Fruit fly (Drosophila melanogaster) whole organism, adult: ENCODE data around the gene BuGZ.

ENCODE experiments used
- CG11617 ChIP-seq: fragments of 200-800 bp; sonication (Bioruptor generic); optimal IDR thresholded peaks from 2 replicates; lab custom pipeline; 2017; ENCODE audit warnings: mild to moderate bottlenecking, missing biosample characterization, missing genetic modification reagents, missing genetic modification characterization
- CG12768 ChIP-seq: fragments of 200-800 bp; sonication (Bioruptor generic); optimal IDR thresholded peaks from 2 replicates; lab custom pipeline; 2017; ENCODE audit warnings: missing biosample characterization, missing genetic modification characterization, mild to moderate bottlenecking, moderate library complexity, missing genetic modification reagents
- CG14711 ChIP-seq: fragments of 200-800 bp; sonication (Bioruptor generic); optimal IDR thresholded peaks from 2 replicates; lab custom pipeline; 2018; ENCODE audit warnings: missing biosample characterization, mild to moderate bottlenecking, missing genetic modification characterization, moderate library complexity
- CG1620 ChIP-seq: fragments of 200-800 bp; sonication (Bioruptor generic); optimal IDR thresholded peaks from 2 replicates; lab custom pipeline; 2016; ENCODE audit warnings: missing biosample characterization, missing genetic modification characterization
- CG33017 ChIP-seq: fragments of 200-800 bp; sonication (Bioruptor generic); optimal IDR thresholded peaks from 2 replicates; lab custom pipeline; 2018; ENCODE audit warnings: missing biosample characterization, mild to moderate bottlenecking, missing genetic modification characterization, moderate library complexity
- CG5204 ChIP-seq: fragments of 200-800 bp; sonication (Bioruptor generic); optimal IDR thresholded peaks from 2 replicates; lab custom pipeline; 2016; ENCODE audit warnings: missing biosample characterization, missing genetic modification characterization
- CG7045 ChIP-seq: fragments of 200-800 bp; sonication (Bioruptor generic); optimal IDR thresholded peaks from 2 replicates; lab custom pipeline; 2017; ENCODE audit warnings: missing biosample characterization, mild to moderate bottlenecking, missing genetic modification characterization
- CG7101 ChIP-seq: fragments of 200-800 bp; sonication (Bioruptor generic); optimal IDR thresholded peaks from 2 replicates; lab custom pipeline; 2018; ENCODE audit warnings: missing biosample characterization, mild to moderate bottlenecking, missing genetic modification characterization, moderate library complexity
- Clk ChIP-seq: fragments of 200-800 bp; sonication (Bioruptor generic); optimal IDR thresholded peaks from 2 replicates; lab custom pipeline; 2017; ENCODE audit warnings: missing biosample characterization, missing genetic modification characterization
- Crg-1 ChIP-seq: fragments of 200-800 bp; sonication (Bioruptor generic); optimal IDR thresholded peaks from 2 replicates; lab custom pipeline; 2016; ENCODE audit warnings: missing biosample characterization, missing genetic modification characterization
- Hr96 ChIP-seq: fragments of 200-800 bp; sonication (Bioruptor generic); optimal IDR thresholded peaks from 2 replicates; lab custom pipeline; 2016; ENCODE audit warnings: missing biosample characterization, missing genetic modification characterization
- Mnt ChIP-seq: fragments of 200-800 bp; sonication (Bioruptor generic); optimal IDR thresholded peaks from 2 replicates; lab custom pipeline; 2016; ENCODE audit warnings: missing biosample characterization, mild to moderate bottlenecking, missing genetic modification characterization
- bab1 ChIP-seq: fragments of 200-800 bp; sonication (Bioruptor generic); optimal IDR thresholded peaks from 3 replicates; lab custom pipeline; 2019; ENCODE audit warnings: missing biosample characterization, mild to moderate bottlenecking, missing genetic modification characterization, moderate library complexity
- cic ChIP-seq: fragments of 200-800 bp; sonication (Bioruptor generic); optimal IDR thresholded peaks from 2 replicates; lab custom pipeline; 2017; ENCODE audit warnings: missing biosample characterization, mild to moderate bottlenecking, missing genetic modification characterization, moderate library complexity
- cnc ChIP-seq, 2 experiments: fragments of >200 bp; optimal IDR thresholded peaks; 2 replicates each; lab custom pipeline; 2017
- kay ChIP-seq: fragments of 200-800 bp; sonication (Bioruptor generic); peaks from one replicate; lab custom pipeline; 2016; ENCODE audit warnings: missing biosample characterization, missing genetic modification characterization, borderline replicate concordance
- ovo ChIP-seq: fragments of 200-800 bp; sonication (Bioruptor generic); optimal IDR thresholded peaks from 2 replicates; lab custom pipeline; 2016; ENCODE audit warnings: missing biosample characterization, missing genetic modification characterization
- pad ChIP-seq: fragments of 200-800 bp; sonication (Bioruptor generic); optimal IDR thresholded peaks from 3 replicates; lab custom pipeline; 2017; ENCODE audit warnings: missing biosample characterization, missing genetic modification characterization, mild to moderate bottlenecking, moderate library complexity, missing genetic modification reagents
- tj ChIP-seq: fragments of 200-800 bp; sonication (Bioruptor generic); optimal IDR thresholded peaks from 3 replicates; lab custom pipeline; 2017; ENCODE audit warnings: missing biosample characterization, mild to moderate bottlenecking, missing genetic modification characterization, moderate library complexity
- toe ChIP-seq: fragments of 200-800 bp; sonication (Bioruptor generic); optimal IDR thresholded peaks from 2 replicates; lab custom pipeline; 2016; ENCODE audit warnings: missing biosample characterization, missing genetic modification characterization

The BuGZ gene

DNA sequence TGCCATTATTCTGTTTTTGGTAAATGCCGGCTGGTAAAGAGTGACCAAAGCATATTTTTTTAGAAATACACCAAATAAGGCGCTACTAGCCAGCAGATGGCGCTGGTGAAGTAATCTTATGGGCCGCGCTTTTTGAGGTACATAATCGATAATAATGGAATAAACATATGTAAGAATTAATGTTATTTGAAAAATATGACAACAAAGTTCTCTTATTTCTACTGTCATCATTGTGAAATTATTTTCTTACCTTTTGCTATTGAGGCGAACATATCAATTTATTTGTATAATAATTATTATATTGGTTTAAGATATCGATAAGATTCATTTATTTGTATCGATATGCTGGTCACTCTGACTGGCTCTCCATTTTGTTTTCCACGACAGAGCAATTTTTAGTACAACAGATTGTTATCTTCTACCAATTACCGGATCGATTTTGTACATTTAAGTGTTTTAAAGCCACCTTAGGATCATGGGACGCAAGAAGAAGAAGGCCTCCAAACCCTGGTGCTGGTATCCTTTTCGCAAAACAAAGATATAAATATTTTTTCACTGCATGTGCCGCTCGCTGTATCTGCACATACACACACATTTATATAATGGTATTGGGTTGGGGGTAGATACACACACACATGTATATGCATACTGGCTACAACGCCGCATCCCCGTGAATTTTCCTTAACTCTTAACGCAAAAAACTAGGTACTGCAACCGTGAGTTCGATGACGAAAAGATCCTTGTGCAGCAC lies at the start of gene BuGZ, which contains the start of gene LSm7:
Gene BuGZ (plus strand): TSS at position 351 of the 751 bp plus-strand sequence.
Gene LSm7 (minus strand): TSS at position 46 of the 751 bp plus-strand sequence.
- TF ChIP-seq kay (GFP tag; lab: Kevin White, UChicago) (no peak), CG7101 (tag; lab: Kevin White, UChicago) (no peak), CG14711 (tag; lab: Kevin White, UChicago) (no peak), CG7045 (no peak), CG12768 (GFP tag; lab: Kevin White, UChicago) (no peak), Crg-1 (no peak), cnc (optimal IDR thresholded peaks at IDR 0.05; lab: Kevin White, UChicago) (no peak), Clk (GFP tag; lab: Kevin White, UChicago) (no peak), ovo (no peak), CG11617 (peak; percentile 33), cic (GFP tag; lab: Kevin White, UChicago) (no peak), CG33017 (tag; lab: Kevin White, UChicago) (no peak), CG5204 (GFP tag; lab: Kevin White, UChicago) (no peak), CG1620 (GFP tag; lab: Kevin White, UChicago) (no peak), bab1 (GFP tag; lab: Kevin White, UChicago) (peak; percentile 57), Mnt (GFP tag; lab: Kevin White, UChicago) (peak; percentile 75), toe (GFP tag; lab: Kevin White, UChicago) (no peak), pad (GFP tag; lab: Kevin White, UChicago) (peak; percentile 26), Hr96 (GFP tag; lab: Kevin White, UChicago) (peak; percentile 1), tj (GFP tag; lab: Kevin White, UChicago) (peak; percentile 4)

DNA sequence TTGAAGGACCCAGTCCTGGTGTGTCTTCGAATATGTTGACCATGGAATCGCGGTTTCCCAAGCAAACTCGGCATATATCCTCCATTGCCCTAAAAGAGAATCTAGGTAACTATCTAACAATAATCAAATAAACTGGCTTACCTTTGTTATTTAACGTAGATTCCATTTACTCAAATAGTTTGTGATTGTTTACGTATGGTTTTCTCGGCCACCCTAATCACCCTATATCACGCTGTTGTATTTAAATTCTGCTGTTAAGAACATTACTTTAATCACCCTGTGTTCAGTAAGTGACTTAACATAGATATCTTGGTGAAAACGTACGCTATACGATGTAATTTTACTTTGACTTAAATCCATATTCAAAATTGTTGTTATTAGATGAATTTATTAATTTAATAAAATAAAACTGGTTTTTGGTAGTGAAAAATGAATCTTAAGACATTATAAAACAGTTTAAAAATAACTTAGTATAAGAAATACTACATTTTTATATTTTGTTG lies 40.1 kb upstream of the BuGZ start:
- peak; percentile 6 for TF ChIP-seq bab1 (GFP tag; lab: Kevin White, UChicago)
- no peak for TF ChIP-seq cnc (optimal IDR thresholded peaks at IDR 0.05; lab: Kevin White, UChicago)

DNA sequence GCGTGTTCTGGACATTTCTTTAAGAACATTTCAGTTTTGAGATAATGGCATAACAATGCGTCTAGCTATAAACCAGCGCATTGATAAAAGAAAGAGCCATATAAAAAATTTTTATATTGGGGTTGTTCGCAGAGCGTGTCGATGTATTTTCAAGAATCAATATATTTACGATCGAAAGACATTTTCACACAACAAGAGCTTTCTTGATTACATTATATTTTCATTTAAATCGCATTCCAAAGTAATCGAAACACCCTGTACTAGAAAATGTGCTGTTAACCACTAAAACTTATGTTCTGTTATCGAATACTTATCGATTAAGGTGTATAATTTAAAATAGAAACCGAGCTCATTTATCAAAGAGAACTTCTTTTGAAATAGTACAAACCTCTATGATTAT lies 39.5 kb upstream of the BuGZ start:
- TF ChIP-seq ovo (no peak), cic (GFP tag; lab: Kevin White, UChicago) (no peak), CG11617 (peak; percentile 43), pad (GFP tag; lab: Kevin White, UChicago) (no peak), CG5204 (GFP tag; lab: Kevin White, UChicago) (peak; percentile 74), cnc (optimal IDR thresholded peaks at IDR 0.05; lab: Kevin White, UChicago) (no peak), tj (GFP tag; lab: Kevin White, UChicago) (peak; percentile 4), toe (GFP tag; lab: Kevin White, UChicago) (peak; percentile 71), CG7045 (peak; percentile 62), CG12768 (GFP tag; lab: Kevin White, UChicago) (no peak), Hr96 (GFP tag; lab: Kevin White, UChicago) (peak; percentile 29), CG33017 (tag; lab: Kevin White, UChicago) (peak; percentile 15), kay (GFP tag; lab: Kevin White, UChicago) (peak; percentile 73), CG14711 (tag; lab: Kevin White, UChicago) (no peak), Clk (GFP tag; lab: Kevin White, UChicago) (no peak), bab1 (GFP tag; lab: Kevin White, UChicago) (peak; percentile 72), CG7101 (tag; lab: Kevin White, UChicago) (peak; percentile 56), Crg-1 (peak; percentile 58), CG1620 (GFP tag; lab: Kevin White, UChicago) (peak; percentile 66), Mnt (GFP tag; lab: Kevin White, UChicago) (peak; percentile 26)

DNA sequence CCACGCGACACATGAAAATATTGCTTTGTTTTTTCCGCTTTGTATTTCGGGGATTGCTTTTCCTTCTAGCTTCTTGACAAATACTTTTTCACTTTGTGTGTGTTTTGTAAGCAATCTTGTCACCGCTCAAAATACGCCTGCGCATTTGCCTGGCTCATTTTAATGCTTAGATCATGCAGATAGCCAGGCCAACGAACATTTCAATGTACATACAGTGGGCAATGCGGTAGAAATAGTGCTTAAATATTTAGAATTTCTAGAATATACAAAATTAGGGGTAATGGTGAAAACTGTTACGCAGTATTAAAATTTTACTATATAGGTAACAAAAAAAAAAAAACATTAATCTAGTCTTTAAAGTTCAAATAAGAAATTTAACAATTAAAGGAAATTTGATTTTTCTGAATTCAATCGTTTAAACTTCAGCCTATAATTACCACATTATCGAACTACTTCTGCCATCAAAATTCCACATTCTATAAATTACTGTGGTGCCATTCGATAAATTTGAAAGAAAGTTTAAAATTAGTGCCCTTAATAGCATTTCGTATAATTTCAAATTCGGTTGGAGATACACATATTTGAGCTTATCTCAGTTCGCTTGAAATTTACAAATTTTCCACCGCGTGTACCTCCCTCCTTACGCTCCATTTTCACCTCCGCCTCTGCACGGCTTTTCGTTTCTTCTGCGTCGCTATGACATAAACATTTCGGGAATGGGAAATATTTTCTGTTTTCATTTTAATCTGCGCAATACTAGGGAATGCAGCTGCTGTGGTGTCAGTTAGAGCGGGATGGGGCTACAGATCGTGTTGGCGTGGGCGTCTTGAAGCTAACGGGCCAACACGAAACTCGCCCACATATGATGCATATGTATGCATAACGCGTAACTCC lies 36.1 kb upstream of the BuGZ start:
- TF ChIP-seq Hr96 (GFP tag; lab: Kevin White, UChicago): no peak
- TF ChIP-seq bab1 (GFP tag; lab: Kevin White, UChicago): peak; percentile 22
- no peak for TF ChIP-seq CG11617
- peak; percentile 83 for TF ChIP-seq tj (GFP tag; lab: Kevin White, UChicago)
- TF ChIP-seq kay (GFP tag; lab: Kevin White, UChicago): peak; percentile 49

DNA sequence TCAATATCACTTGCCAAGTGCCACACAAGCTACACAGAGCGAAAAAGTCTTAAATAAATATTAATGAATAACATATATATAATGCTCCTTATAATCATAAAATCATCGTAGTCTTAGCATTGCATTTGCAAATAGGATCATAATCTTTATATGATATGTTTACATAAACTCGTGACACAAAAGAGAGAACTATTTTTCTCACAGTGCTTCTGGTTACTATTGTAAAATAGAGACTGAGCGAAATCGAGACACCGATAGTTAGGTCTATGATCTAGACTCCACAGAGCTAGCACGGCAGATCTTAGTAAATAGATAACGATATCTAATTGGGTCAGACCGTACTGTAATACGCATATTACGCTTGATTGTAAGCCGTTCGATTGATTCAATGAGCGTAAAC lies 33.5 kb upstream of the BuGZ start:
- TF ChIP-seq Clk (GFP tag; lab: Kevin White, UChicago) (no peak), bab1 (GFP tag; lab: Kevin White, UChicago) (no peak), CG11617 (peak; percentile 38), CG5204 (GFP tag; lab: Kevin White, UChicago) (peak; percentile 62), cic (GFP tag; lab: Kevin White, UChicago) (no peak), cnc (optimal IDR thresholded peaks at IDR 0.05; lab: Kevin White, UChicago) (no peak), CG14711 (tag; lab: Kevin White, UChicago) (no peak), kay (GFP tag; lab: Kevin White, UChicago) (no peak), CG7101 (tag; lab: Kevin White, UChicago) (peak; percentile 23), toe (GFP tag; lab: Kevin White, UChicago) (no peak), CG33017 (tag; lab: Kevin White, UChicago) (peak; percentile 67), CG12768 (GFP tag; lab: Kevin White, UChicago) (no peak), Crg-1 (no peak), ovo (no peak), pad (GFP tag; lab: Kevin White, UChicago) (no peak), CG7045 (peak; percentile 53), Mnt (GFP tag; lab: Kevin White, UChicago) (no peak), CG1620 (GFP tag; lab: Kevin White, UChicago) (no peak), tj (GFP tag; lab: Kevin White, UChicago) (peak; percentile 29), Hr96 (GFP tag; lab: Kevin White, UChicago) (no peak)
